Worm (Caenorhabditis elegans) whole organism, young adult: Measurements from ENCODE around the gene uso-1.
A peak's percentile ranks its signal among the peaks of the same experiment; 100 is the strongest.

Experiments
- B0035.1 ChIP-seq: sonication (generic microtip); optimal IDR thresholded peaks from 2 replicates; lab custom pipeline; 2016; ENCODE audit warnings: missing genetic modification characterization, mild to moderate bottlenecking, missing compliant biosample characterization, missing genotype, missing genetic modification reagents
- B0336.3 ChIP-seq: fragments of 200-800 bp; sonication (Bioruptor generic); IDR thresholded peaks from 2 replicates; pipeline ENCODE4 v1.3.6; 2022; ENCODE audit warnings: missing genetic modification characterization, missing compliant biosample characterization
- F23B12.7 ChIP-seq: sonication (generic microtip); optimal IDR thresholded peaks from 2 replicates; lab custom pipeline; 2017; ENCODE audit warnings: missing genetic modification characterization, mild to moderate bottlenecking, missing compliant biosample characterization, antibody characterized with exemption, moderate library complexity; ENCODE audit not compliant: insufficient read depth
- F33H1.4 ChIP-seq: fragments of 200-800 bp; sonication (Bioruptor generic); IDR thresholded peaks from 2 replicates; pipeline ENCODE4 v1.3.6; 2022; ENCODE audit warnings: missing genetic modification reagents, missing genetic modification characterization, missing compliant biosample characterization
- F37B4.10 ChIP-seq: fragments of 200-800 bp; sonication (Bioruptor generic); IDR thresholded peaks from 2 replicates; pipeline ENCODE4 v1.3.6; 2022; ENCODE audit warnings: missing genetic modification characterization, missing compliant biosample characterization
- F39B2.1 ChIP-seq: fragments of 200-800 bp; sonication (Bioruptor generic); IDR thresholded peaks from 2 replicates; pipeline ENCODE4 v1.3.6; 2022; ENCODE audit warnings: missing genetic modification reagents, missing genetic modification characterization, missing compliant biosample characterization
- F52B5.7 ChIP-seq: sonication (generic microtip); optimal IDR thresholded peaks from 2 replicates; lab custom pipeline; 2016; ENCODE audit warnings: mild to moderate bottlenecking, missing genetic modification characterization, missing compliant biosample characterization
- F57A8.1 ChIP-seq: fragments of 200-800 bp; sonication (Bioruptor generic); optimal IDR thresholded peaks from 2 replicates; lab custom pipeline; 2018; ENCODE audit warnings: mild to moderate bottlenecking, missing genetic modification characterization, moderate library complexity, missing compliant biosample characterization
- K11D2.4 ChIP-seq: fragments of 200-800 bp; sonication (Bioruptor generic); IDR thresholded peaks from 2 replicates; pipeline ENCODE4 v1.3.6; 2022; ENCODE audit warnings: missing genetic modification reagents, missing genetic modification characterization, missing compliant biosample characterization
- Y53G8AR.9 ChIP-seq: fragments of 200-800 bp; sonication (Bioruptor generic); conservative IDR thresholded peaks from 2 replicates; pipeline ENCODE4 v1.3.6; 2022; ENCODE audit warnings: missing genetic modification reagents, missing genetic modification characterization, missing compliant biosample characterization
- Y56A3A.18 ChIP-seq: fragments of 200-800 bp; sonication (Bioruptor generic); IDR thresholded peaks from 2 replicates; pipeline ENCODE4 v1.3.6; 2022; ENCODE audit warnings: missing genetic modification reagents, missing genetic modification characterization, missing compliant biosample characterization
- Y95B8A.8 ChIP-seq: fragments of 200-800 bp; sonication (Bioruptor generic); IDR thresholded peaks from 2 replicates; pipeline ENCODE4 v1.3.6; 2022; ENCODE audit warnings: missing genetic modification reagents, missing genetic modification characterization, missing compliant biosample characterization
- ama-1 ChIP-seq, 3 experiments: fragments of 150-350 bp in 1 of 3; sonication (generic microtip) in 2 of 3; optimal IDR thresholded peaks; 2 replicates each; lab custom pipeline; 2014 to 2018; ENCODE audit warnings: missing biosample characterization in 2 of 3, missing genetic modification characterization in 2 of 3, missing genetic modification reagents in 2 of 3
- attf-6 ChIP-seq: fragments of 200-800 bp; sonication (Bioruptor generic); IDR thresholded peaks from 2 replicates; pipeline ENCODE4 v1.3.6; 2022; ENCODE audit warnings: missing genetic modification reagents, missing genetic modification characterization, missing compliant biosample characterization
- cebp-2 ChIP-seq: fragments of 200-800 bp; sonication (Bioruptor generic); IDR thresholded peaks from 2 replicates; pipeline ENCODE4 v1.3.6; 2022; ENCODE audit warnings: missing genetic modification characterization, missing compliant biosample characterization
- ceh-100 ChIP-seq: fragments of 200-800 bp; sonication (Bioruptor generic); IDR thresholded peaks from 2 replicates; pipeline ENCODE4 v1.3.6; 2022; ENCODE audit warnings: missing genetic modification reagents, missing genetic modification characterization, missing compliant biosample characterization
- ceh-27 ChIP-seq: fragments of 200-800 bp; sonication (Bioruptor generic); optimal IDR thresholded peaks from 2 replicates; lab custom pipeline; 2018; ENCODE audit warnings: mild to moderate bottlenecking, missing genetic modification characterization, moderate library complexity, missing compliant biosample characterization
- die-1 ChIP-seq: sonication (generic microtip); optimal IDR thresholded peaks from 2 replicates; lab custom pipeline; 2016; ENCODE audit warnings: missing genotype, mild to moderate bottlenecking, missing genetic modification characterization, missing compliant biosample characterization
- egl-18 ChIP-seq: fragments of 200-800 bp; sonication (Bioruptor generic); IDR thresholded peaks from 2 replicates; pipeline ENCODE4 v1.3.6; 2022; ENCODE audit warnings: missing genetic modification reagents, missing genetic modification characterization, missing compliant biosample characterization
- ekl-4 ChIP-seq: fragments of 200-800 bp; sonication (Bioruptor generic); IDR thresholded peaks from 2 replicates; pipeline ENCODE4 v1.3.6; 2022; ENCODE audit warnings: missing genetic modification reagents, missing genetic modification characterization, missing compliant biosample characterization
- hlh-12 ChIP-seq: sonication (generic microtip); optimal IDR thresholded peaks from 2 replicates; lab custom pipeline; 2016; ENCODE audit warnings: missing genetic modification characterization, missing compliant biosample characterization
- hmg-20 ChIP-seq: fragments of 200-800 bp; sonication (Bioruptor generic); IDR thresholded peaks from 2 replicates; pipeline ENCODE4 v1.3.6; 2022; ENCODE audit warnings: missing genetic modification reagents, missing genetic modification characterization, missing compliant biosample characterization
- lag-1 ChIP-seq: fragments of 200-800 bp; sonication (Bioruptor generic); IDR thresholded peaks from 2 replicates; pipeline ENCODE4 v1.3.6; 2022; ENCODE audit warnings: missing genetic modification reagents, missing genetic modification characterization, missing compliant biosample characterization
- lsl-1 ChIP-seq: fragments of 200-800 bp; sonication (Bioruptor generic); optimal IDR thresholded peaks from 2 replicates; lab custom pipeline; 2018; ENCODE audit warnings: mild to moderate bottlenecking, missing genetic modification characterization, moderate library complexity, missing compliant biosample characterization
- madf-10 ChIP-seq: sonication (generic microtip); optimal IDR thresholded peaks from 2 replicates; lab custom pipeline; 2016; ENCODE audit warnings: mild to moderate bottlenecking, missing genetic modification characterization, missing compliant biosample characterization
- madf-3 ChIP-seq: fragments of 200-800 bp; sonication (Bioruptor generic); IDR thresholded peaks from 2 replicates; pipeline ENCODE4 v1.3.6; 2022; ENCODE audit warnings: missing genetic modification reagents, missing genetic modification characterization, missing compliant biosample characterization
- madf-6 ChIP-seq: fragments of 200-800 bp; sonication (Bioruptor generic); IDR thresholded peaks from 2 replicates; pipeline ENCODE4 v1.3.6; 2022; ENCODE audit warnings: missing genetic modification reagents, missing genetic modification characterization, missing compliant biosample characterization
- mcd-1 ChIP-seq: fragments of 200-800 bp; sonication (Bioruptor generic); IDR thresholded peaks from 2 replicates; pipeline ENCODE4 v1.3.6; 2022; ENCODE audit warnings: missing genetic modification reagents, missing genetic modification characterization, missing compliant biosample characterization
- mes-4 ChIP-seq: sonication (generic microtip); optimal IDR thresholded peaks from 2 replicates; lab custom pipeline; 2016; ENCODE audit warnings: missing genotype, missing genetic modification characterization, missing compliant biosample characterization
- mxl-1 ChIP-seq: sonication (generic microtip); optimal IDR thresholded peaks from 2 replicates; lab custom pipeline; 2016; ENCODE audit warnings: missing genetic modification characterization, missing compliant biosample characterization
- nhr-27 ChIP-seq: fragments of 200-800 bp; sonication (Bioruptor generic); optimal IDR thresholded peaks from 2 replicates; lab custom pipeline; 2018; ENCODE audit warnings: mild to moderate bottlenecking, missing genetic modification characterization, moderate library complexity, missing compliant biosample characterization
- nhr-90 ChIP-seq: sonication (generic microtip); optimal IDR thresholded peaks from 2 replicates; lab custom pipeline; 2016; ENCODE audit warnings: missing genotype, mild to moderate bottlenecking, missing genetic modification characterization, missing compliant biosample characterization
- rcor-1 ChIP-seq: fragments of 200-800 bp; sonication (Bioruptor generic); IDR thresholded peaks from 2 replicates; pipeline ENCODE4 v1.3.6; 2022; ENCODE audit warnings: missing genetic modification reagents, missing genetic modification characterization, missing compliant biosample characterization
- repo-1 ChIP-seq: sonication (generic microtip); optimal IDR thresholded peaks from 2 replicates; lab custom pipeline; 2017; ENCODE audit warnings: mild to moderate bottlenecking, missing genetic modification characterization, missing compliant biosample characterization
- snpc-1.3 ChIP-seq: sonication (generic microtip); optimal IDR thresholded peaks from 2 replicates; lab custom pipeline; 2017; ENCODE audit warnings: missing genetic modification characterization, mild to moderate bottlenecking, missing compliant biosample characterization, antibody characterized with exemption, moderate library complexity, missing genotype, missing genetic modification reagents; ENCODE audit not compliant: insufficient read depth
- snpc-3.4 ChIP-seq: sonication (generic microtip); optimal IDR thresholded peaks from 2 replicates; lab custom pipeline; 2017; ENCODE audit warnings: missing genetic modification characterization, mild to moderate bottlenecking, missing compliant biosample characterization, antibody characterized with exemption, moderate library complexity, missing genotype, missing genetic modification reagents
- unc-130 ChIP-seq: sonication (generic microtip); optimal IDR thresholded peaks from 2 replicates; lab custom pipeline; 2016; ENCODE audit warnings: missing genetic modification reagents, missing genetic modification characterization, missing compliant biosample characterization
- ztf-3 ChIP-seq: fragments of 200-800 bp; sonication (Bioruptor generic); optimal IDR thresholded peaks from 2 replicates; lab custom pipeline; 2018; ENCODE audit warnings: mild to moderate bottlenecking, missing genetic modification characterization, missing compliant biosample characterization

Gene uso-1

ce11 chrIV:13502806-13503363, 48.3 kb upstream of the uso-1 start, which contains the start of gene tbc-9:
tbc-9 (minus strand) TSS chrIV:13502856.
- TF ChIP-seq die-1 (tag; lab: Kevin White, UChicago) (no peak), Y95B8A.8 (GFP tag; lab: Robert Waterston, UW) (no peak)

- TF ChIP-seq ceh-100 (GFP tag; lab: Robert Waterston, UW) (no peak), ekl-4 (GFP tag; lab: Robert Waterston, UW) (no peak), madf-3 (GFP tag; lab: Robert Waterston, UW) (no peak), lag-1 (GFP tag; lab: Robert Waterston, UW) (no peak), repo-1 (tag; lab: Kevin White, UChicago) (no peak), F23B12.7 (tag; lab: Kevin White, UChicago) (no peak), ztf-3 (no peak), F39B2.1 (GFP tag; lab: Robert Waterston, UW) (no peak), nhr-90 (no peak), K11D2.4 (GFP tag; lab: Robert Waterston, UW) (no peak)
These were observed 39.1 kb upstream of the uso-1 start for ce11 chrIV:13493719-13494118.

- TF ChIP-seq madf-6 (no peak), F57A8.1 (no peak), egl-18 (GFP tag; lab: Robert Waterston, UW) (no peak), Y95B8A.8 (GFP tag; lab: Robert Waterston, UW) (no peak), F33H1.4 (GFP tag; lab: Robert Waterston, UW) (no peak), F37B4.10 (GFP tag; lab: Robert Waterston, UW) (no peak)
- TF ChIP-seq, all 124 proteins: peak for 0
These were observed 37.7 kb upstream of the uso-1 start, which contains the start of gene Y45F10A.7 for ce11 chrIV:13492271-13492670. Y45F10A.7 (plus strand) TSS chrIV:13492571.

- TF ChIP-seq F52B5.7 (tag; lab: Kevin White, UChicago) (no peak), snpc-3.4 (tag; lab: Kevin White, UChicago) (no peak), egl-18 (GFP tag; lab: Robert Waterston, UW) (no peak)
These were observed 33.0 kb upstream of the uso-1 start for ce11 chrIV:13487596-13487995.

ce11 chrIV:13487019-13487418, 32.4 kb upstream of the uso-1 start:
- no peak for TF ChIP-seq cebp-2 (GFP tag; lab: Robert Waterston, UW)
- TF ChIP-seq nhr-27 (tag; lab: Kevin White, UChicago), result no peak
- peak; percentile 69 for TF ChIP-seq ceh-100 (GFP tag; lab: Robert Waterston, UW)

- TF ChIP-seq snpc-1.3 (tag; lab: Kevin White, UChicago) (no peak), B0035.1 (tag; lab: Kevin White, UChicago) (no peak), mes-4 (tag; lab: Kevin White, UChicago) (no peak), attf-6 (no peak), lsl-1 (GFP tag; lab: Kevin White, UChicago) (no peak), hlh-12 (no peak), F33H1.4 (GFP tag; lab: Robert Waterston, UW) (no peak), cebp-2 (GFP tag; lab: Robert Waterston, UW) (peak; percentile 65; the same call in 1 of the 2 replicates)
These were observed 29.0 kb upstream of the uso-1 start for ce11 chrIV:13483596-13483995.

ce11 chrIV:13482469-13482868, 27.9 kb upstream of the uso-1 start, which contains the start of gene Y38H8A.1:
Y38H8A.1 (plus strand) TSS chrIV:13482769.
- TF ChIP-seq ama-1 (optimal IDR thresholded peaks at IDR 0.05; lab: Kevin White, UChicago), result no peak
- no peak for TF ChIP-seq ama-1 (GFP tag; optimal IDR thresholded peaks at IDR 0.05; lab: Kevin White, UChicago)
- no peak for TF ChIP-seq Y56A3A.18 (GFP tag; lab: Robert Waterston, UW)
- TF ChIP-seq rcor-1 (GFP tag; lab: Robert Waterston, UW), result no peak
- no peak for TF ChIP-seq B0336.3 (GFP tag; lab: Robert Waterston, UW)
- TF ChIP-seq madf-10 (tag; lab: Kevin White, UChicago), result no peak
- TF ChIP-seq unc-130 (GFP tag; lab: Kevin White, UChicago), result no peak
- TF ChIP-seq mxl-1 (tag; lab: Kevin White, UChicago), result no peak
- TF ChIP-seq Y53G8AR.9 (GFP tag; lab: Robert Waterston, UW), result no peak
- no peak for TF ChIP-seq mcd-1 (GFP tag; lab: Robert Waterston, UW)
- no peak for TF ChIP-seq ceh-27 (GFP tag; lab: Kevin White, UChicago)
- TF ChIP-seq hmg-20 (GFP tag; lab: Robert Waterston, UW), result no peak
- no peak for TF ChIP-seq Y95B8A.8 (GFP tag; lab: Robert Waterston, UW)
- no peak for TF ChIP-seq hlh-12
